Fruit fly (Drosophila melanogaster): ENCODE measurements around the gene CG13311.

The CG13311 gene

DNA sequence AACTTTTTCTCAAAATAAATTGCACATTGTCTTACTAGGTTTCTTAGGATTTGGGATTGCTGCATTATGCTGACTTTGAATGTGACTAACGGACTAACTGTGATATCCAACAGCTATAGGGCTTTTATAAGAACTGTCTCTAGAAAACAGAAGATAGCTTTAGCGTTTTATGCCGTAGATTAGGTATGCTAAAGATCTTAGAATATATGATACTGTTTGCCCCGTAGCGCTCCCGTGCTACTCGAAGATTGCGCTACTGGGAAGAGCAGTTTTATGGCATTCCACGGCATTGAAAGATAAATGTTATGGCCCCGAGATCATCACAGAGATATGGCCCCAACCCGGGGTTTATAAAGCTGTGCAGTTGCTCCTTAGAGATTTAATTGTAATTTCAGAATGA lies at the start of gene CG13311, which contains the start of gene CG34426:
Gene CG13311, minus strand, starts transcription at position 101 of the 400 bp plus-strand sequence.
Gene CG34426, plus strand, starts transcription at position 400 of the 400 bp plus-strand sequence.
- TF ChIP-seq Sin3A (optimal IDR thresholded peaks at IDR 0.05): no peak
- no peak for TF ChIP-seq psq (optimal IDR thresholded peaks at IDR 0.05)
- TF ChIP-seq Myc (optimal IDR thresholded peaks at IDR 0.05): no peak
- TF ChIP-seq ttk (optimal IDR thresholded peaks at IDR 0.05): no peak
- TF ChIP-seq h (optimal IDR thresholded peaks at IDR 0.05): no peak
- TF ChIP-seq insv (optimal IDR thresholded peaks at IDR 0.05): no peak

DNA sequence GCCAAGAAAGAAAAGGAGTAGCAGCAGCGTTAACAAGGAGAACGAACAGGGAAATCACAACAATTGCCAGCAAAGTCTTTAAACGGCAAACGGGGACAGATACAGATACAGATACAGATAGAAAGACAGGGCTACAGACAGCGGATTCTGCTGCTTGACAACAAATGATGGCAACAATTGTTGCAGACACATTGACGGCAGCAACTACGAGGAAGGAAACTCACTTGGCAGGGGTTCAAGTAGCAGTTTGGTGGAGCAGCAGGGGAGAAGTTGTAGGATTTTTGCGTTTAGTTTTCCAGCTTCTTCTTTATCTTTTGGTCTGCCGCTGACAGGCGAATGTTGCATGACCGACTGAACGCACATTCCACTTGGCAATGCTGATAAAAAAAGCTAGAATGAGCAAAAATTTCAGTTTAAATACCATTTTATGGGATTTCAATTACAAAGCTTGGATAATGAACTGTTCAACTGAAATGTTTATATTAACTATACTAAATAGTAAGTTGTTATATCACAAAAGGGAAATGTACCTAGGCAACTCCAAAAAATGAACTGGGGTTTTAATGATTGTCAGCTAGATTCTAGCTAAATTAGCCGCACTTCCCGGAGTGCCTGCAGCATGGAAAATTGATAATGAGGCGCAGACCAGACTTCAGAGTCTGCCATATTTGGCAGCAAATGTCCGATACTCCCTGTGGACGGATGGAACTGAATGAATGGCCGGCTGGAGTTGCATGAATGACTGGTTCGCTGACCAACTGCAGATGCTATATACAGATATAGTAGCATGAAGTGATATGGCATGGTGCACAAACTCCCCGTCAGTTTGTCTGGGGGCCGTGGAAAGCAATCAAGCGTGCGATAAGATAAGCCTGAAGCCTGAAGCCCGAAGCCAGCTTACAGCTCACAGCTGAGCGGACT lies 49.1 kb upstream of the CG13311 start:
- TF ChIP-seq Myc (optimal IDR thresholded peaks at IDR 0.05) (no peak), ttk (optimal IDR thresholded peaks at IDR 0.05) (no peak), insv (optimal IDR thresholded peaks at IDR 0.05) (no peak), h (optimal IDR thresholded peaks at IDR 0.05) (no peak), psq (optimal IDR thresholded peaks at IDR 0.05) (no peak), Sin3A (optimal IDR thresholded peaks at IDR 0.05) (no peak)

DNA sequence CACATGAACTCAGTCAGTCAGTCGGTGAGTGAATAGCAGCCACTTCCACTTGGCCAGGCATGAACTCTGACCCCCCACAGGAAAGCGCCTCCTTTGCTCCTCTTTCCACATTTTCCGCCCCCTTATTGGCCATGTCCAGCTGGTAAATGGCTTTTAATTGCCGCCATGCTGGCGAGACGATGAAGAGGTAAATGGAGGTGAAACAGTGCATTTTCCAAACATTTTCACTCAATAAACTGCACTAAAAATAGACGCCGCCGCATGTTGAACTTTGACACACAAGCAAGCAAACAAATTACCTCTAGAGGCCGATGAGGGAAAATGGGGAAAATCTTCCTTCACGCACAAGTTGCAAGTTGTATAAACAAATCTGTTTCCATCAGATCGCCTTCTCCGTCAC lies 47.9 kb upstream of the CG13311 start:
- TF ChIP-seq ttk (optimal IDR thresholded peaks at IDR 0.05) (no peak), psq (optimal IDR thresholded peaks at IDR 0.05) (no peak), insv (optimal IDR thresholded peaks at IDR 0.05) (no peak), Sin3A (optimal IDR thresholded peaks at IDR 0.05) (no peak), h (optimal IDR thresholded peaks at IDR 0.05) (no peak), Myc (optimal IDR thresholded peaks at IDR 0.05) (no peak)

DNA sequence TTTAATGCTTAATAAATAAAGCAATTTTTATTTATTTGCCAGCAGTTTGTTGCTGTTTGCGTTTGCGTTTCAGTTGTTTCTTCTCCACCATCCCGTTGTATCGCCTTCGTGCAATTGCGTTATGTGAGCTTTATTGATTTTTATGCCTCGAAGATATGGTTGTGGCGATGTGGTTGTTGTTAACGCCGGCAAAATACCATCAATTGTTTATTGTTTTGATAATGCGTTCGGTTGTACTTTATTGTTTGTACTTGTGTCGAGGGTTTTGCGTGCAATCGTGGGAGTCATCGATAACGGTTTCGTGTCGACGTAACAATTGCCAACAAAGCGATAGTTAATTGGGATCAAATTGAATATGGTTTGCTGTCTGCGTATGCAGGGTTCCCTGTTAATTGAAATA lies 40.4 kb upstream of the CG13311 start:
- no peak for TF ChIP-seq Myc (optimal IDR thresholded peaks at IDR 0.05)
- no peak for TF ChIP-seq insv (optimal IDR thresholded peaks at IDR 0.05)
- TF ChIP-seq psq (optimal IDR thresholded peaks at IDR 0.05): no peak
- no peak for TF ChIP-seq ttk (optimal IDR thresholded peaks at IDR 0.05)
- no peak for TF ChIP-seq h (optimal IDR thresholded peaks at IDR 0.05)
- TF ChIP-seq Sin3A (optimal IDR thresholded peaks at IDR 0.05): no peak

DNA sequence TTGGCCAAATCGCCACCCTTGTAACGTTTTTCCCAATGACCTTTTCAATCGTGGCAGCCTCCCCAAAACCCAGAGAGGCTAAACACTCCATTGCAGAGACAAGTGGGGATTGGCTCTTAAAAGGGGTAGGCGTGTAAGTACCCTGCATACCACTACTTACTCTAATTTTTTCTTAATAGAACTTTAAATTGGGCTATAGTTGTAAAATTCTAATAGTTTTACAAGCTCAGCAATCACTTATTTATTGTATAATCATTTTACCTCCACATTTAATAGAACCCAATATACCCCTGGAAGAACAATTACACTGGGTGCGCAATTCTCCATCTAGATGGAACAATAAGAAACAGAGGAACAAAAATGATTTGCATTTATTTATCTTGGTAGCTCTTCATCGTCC lies 39.8 kb upstream of the CG13311 start:
- TF ChIP-seq Sin3A (optimal IDR thresholded peaks at IDR 0.05) (no peak), insv (optimal IDR thresholded peaks at IDR 0.05) (no peak), Myc (optimal IDR thresholded peaks at IDR 0.05) (no peak), ttk (optimal IDR thresholded peaks at IDR 0.05) (no peak), psq (optimal IDR thresholded peaks at IDR 0.05) (no peak), h (optimal IDR thresholded peaks at IDR 0.05) (no peak)

DNA sequence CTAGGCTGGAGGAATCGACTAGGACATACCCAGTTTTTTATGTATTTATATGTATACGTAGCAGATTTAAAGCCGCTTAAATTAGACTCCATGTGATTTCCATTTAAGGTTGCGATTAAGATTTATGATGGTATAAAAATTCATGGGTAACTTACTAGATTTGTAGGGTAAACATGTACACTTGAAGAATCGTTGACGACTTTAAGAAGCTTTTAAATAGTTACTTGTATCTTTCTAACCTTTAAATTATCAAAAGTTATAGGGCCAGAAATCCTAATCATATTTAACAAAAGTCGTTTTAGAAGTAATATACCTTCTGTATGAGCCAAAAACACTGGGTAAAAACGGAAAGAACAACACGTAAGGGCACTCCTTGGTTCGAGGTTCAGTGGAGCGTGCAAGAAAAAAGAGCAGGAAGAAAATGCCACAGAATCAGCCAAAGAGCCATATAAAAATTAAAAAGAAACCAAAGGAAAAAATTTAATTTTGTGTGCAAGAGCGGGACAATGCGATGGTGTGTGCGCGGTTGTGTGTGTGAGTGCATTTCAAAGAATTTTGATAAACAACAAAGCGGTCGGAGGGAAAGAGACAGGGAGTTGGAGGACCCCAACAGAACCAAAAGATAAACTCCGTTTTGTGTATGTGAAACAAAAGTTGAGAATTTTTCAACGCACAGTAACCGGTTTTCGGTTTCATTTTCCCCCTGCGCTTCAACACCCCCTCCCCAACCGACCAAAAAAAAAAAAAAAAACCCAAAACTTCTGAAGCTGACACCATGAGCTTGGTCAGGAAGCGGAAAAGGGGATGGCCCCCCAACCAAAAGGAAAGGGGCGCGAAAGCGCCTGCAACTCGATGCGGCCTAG lies 37.8 kb upstream of the CG13311 start:
- TF ChIP-seq ttk (optimal IDR thresholded peaks at IDR 0.05) (no peak), insv (optimal IDR thresholded peaks at IDR 0.05) (no peak), Myc (optimal IDR thresholded peaks at IDR 0.05) (no peak), h (optimal IDR thresholded peaks at IDR 0.05) (no peak), Sin3A (optimal IDR thresholded peaks at IDR 0.05) (no peak), psq (optimal IDR thresholded peaks at IDR 0.05) (no peak)

DNA sequence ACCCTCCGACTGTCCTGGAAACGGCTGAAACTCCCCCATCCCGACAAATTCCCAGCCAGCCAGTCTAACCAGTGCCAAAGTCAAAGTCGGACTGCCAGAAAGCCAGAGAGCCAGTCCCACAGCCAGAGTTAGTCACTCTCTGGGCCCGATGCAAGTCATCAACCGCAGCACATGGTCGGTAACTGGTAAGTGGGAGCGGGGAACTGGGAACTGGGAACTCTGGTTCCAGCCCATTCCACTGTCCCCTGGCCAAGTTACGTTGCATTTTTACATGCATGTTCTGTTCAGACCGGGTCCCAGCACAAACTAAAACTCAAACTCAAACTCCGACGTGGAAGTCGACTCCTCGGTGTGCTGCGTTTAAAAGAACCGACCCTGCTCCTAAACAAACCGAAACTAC lies 37.2 kb upstream of the CG13311 start:
- TF ChIP-seq h (optimal IDR thresholded peaks at IDR 0.05) (no peak), insv (optimal IDR thresholded peaks at IDR 0.05) (no peak), Sin3A (optimal IDR thresholded peaks at IDR 0.05) (no peak), psq (optimal IDR thresholded peaks at IDR 0.05) (no peak), ttk (optimal IDR thresholded peaks at IDR 0.05) (no peak), Myc (optimal IDR thresholded peaks at IDR 0.05) (no peak)

DNA sequence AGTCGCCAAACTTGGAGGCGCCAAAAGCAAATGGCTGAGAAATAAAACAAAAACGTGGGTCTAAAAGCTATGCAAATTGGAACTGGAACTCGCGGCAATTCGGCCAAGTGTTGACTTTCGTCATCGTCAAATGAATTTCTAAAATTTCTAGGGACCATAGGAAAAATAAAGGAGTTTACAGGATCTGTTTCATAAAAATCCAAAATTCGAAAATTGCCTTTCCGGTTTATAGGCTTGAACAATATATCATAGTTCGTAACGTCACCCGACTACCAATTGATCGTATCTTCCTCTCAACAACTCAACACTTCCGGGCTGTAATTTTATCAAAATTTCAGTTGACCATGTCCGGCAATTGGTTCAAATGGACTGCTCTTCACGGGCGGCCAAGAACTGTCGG lies 34.2 kb upstream of the CG13311 start, which contains the start of gene CG32026:
Gene CG32026, plus strand, starts transcription at position 301 of the 400 bp plus-strand sequence.
- TF ChIP-seq Sin3A (optimal IDR thresholded peaks at IDR 0.05) (no peak), Myc (optimal IDR thresholded peaks at IDR 0.05) (no peak), insv (optimal IDR thresholded peaks at IDR 0.05) (no peak), h (optimal IDR thresholded peaks at IDR 0.05) (no peak), ttk (optimal IDR thresholded peaks at IDR 0.05) (no peak), psq (optimal IDR thresholded peaks at IDR 0.05) (no peak)

DNA sequence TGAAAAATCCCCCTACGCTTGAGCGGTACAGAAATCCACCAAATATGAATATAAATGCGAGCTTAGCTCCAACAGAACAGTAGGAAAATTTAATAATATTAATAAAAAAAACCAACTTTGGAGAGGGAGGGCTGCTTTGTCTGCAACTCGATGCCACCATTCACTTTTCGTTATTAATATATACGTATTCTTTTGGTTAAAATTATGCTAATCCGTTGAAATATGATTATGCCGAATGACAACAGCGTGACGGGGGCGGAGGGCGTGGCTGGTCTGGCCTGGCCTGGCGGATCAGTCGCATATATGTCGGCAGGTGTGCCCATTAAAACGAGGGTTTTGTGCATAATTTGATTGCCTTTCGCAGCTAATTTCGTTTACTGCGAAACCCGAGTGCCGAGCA lies 33.5 kb upstream of the CG13311 start:
- TF ChIP-seq Sin3A (optimal IDR thresholded peaks at IDR 0.05) (no peak), psq (optimal IDR thresholded peaks at IDR 0.05) (no peak), ttk (optimal IDR thresholded peaks at IDR 0.05) (no peak), insv (optimal IDR thresholded peaks at IDR 0.05) (no peak), Myc (optimal IDR thresholded peaks at IDR 0.05) (no peak), h (optimal IDR thresholded peaks at IDR 0.05) (no peak)

DNA sequence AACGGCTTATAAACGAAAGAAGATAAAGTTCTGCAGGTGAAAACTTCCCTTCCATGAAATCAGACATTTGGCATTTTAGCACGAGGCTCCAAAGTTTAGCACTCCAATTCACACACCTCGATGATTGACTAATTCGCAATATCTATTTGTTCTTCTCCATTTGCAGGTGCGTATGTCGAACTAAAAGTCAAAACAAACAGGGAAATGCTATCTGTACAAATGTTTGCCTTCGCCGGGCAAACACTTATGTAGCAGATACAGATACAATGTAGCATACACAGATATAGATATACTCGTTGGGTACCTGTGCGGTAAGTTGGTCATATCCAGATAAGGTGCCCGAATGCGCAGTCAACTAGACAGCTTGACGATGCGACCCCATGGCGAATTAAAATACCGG lies 32.9 kb upstream of the CG13311 start:
- TF ChIP-seq Myc (optimal IDR thresholded peaks at IDR 0.05) (no peak), ttk (optimal IDR thresholded peaks at IDR 0.05) (no peak), Sin3A (optimal IDR thresholded peaks at IDR 0.05) (no peak), insv (optimal IDR thresholded peaks at IDR 0.05) (no peak), h (optimal IDR thresholded peaks at IDR 0.05) (no peak), psq (optimal IDR thresholded peaks at IDR 0.05) (no peak)

DNA sequence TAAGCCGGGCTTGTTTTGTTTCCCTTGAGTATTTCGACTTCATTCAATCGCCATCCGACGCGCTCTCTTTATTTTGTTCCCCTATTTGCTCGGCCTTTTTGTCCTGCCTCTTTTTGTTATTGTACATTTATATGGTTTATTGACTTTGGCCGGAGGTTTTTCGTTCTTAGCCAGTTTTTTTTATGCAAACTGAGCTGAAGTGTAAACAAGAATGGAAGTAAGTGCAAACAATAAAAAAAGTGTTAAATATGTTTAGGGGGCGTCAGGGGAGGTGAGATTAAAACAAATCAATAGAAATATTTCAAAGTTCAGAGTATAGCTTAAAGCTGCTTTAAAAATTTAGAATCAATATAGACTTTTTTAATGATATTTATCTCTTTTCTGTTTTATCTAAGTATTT lies 32.5 kb upstream of the CG13311 start:
- TF ChIP-seq Sin3A (optimal IDR thresholded peaks at IDR 0.05) (no peak), h (optimal IDR thresholded peaks at IDR 0.05) (no peak), Myc (optimal IDR thresholded peaks at IDR 0.05) (no peak)

DNA sequence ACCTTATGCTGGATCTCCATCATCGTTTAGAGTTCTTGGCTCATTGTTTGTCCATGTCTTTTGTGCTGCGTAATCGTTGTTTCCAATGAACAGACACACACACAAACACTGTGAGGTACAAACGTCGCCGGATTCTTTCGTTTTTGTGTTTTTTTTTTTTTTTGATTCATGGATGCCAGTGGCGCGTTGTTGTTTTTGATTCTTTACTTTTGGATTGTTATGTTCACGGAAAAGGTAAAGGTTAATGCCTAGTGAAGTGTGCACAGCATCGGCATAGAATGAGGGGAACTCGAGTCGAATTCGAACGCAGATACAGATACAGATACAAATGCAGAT lies 31.5 kb upstream of the CG13311 start:
- TF ChIP-seq ttk (optimal IDR thresholded peaks at IDR 0.05) (no peak), Myc (optimal IDR thresholded peaks at IDR 0.05) (no peak)
